Fruit fly (Drosophila melanogaster) whole organism, embryonic: ENCODE results near the gene CG6040.

Source experiments
- ATbp ChIP-seq: fragments of 200-800 bp; sonication (Bioruptor generic); optimal IDR thresholded peaks from 2 replicates; lab custom pipeline; 2017; ENCODE audit warnings: missing biosample characterization, mild to moderate bottlenecking, missing genetic modification characterization, missing genetic modification reagents
- Aef1 ChIP-seq: fragments of 200-800 bp; sonication (Bioruptor generic); IDR thresholded peaks from 3 replicates; pipeline ENCODE4 v1.3.6; 2022; ENCODE audit warnings: missing biosample characterization, missing genetic modification characterization
- Awh ChIP-seq: fragments of 200-800 bp; sonication (Bioruptor generic); IDR thresholded peaks from 2 replicates; pipeline ENCODE4, ENCODE4 v1.3.6; 2022; ENCODE audit warnings: missing biosample characterization, missing genetic modification characterization
- BtbVII ChIP-seq: fragments of 200-800 bp; sonication (Bioruptor generic); optimal IDR thresholded peaks from 3 replicates; lab custom pipeline; 2017; ENCODE audit warnings: missing biosample characterization, mild to moderate bottlenecking, missing genetic modification characterization
- CG10959 ChIP-seq: fragments of 200-800 bp; sonication (Bioruptor generic); IDR thresholded peaks from 2 replicates; pipeline ENCODE4 v1.3.6; 2022; ENCODE audit warnings: missing biosample characterization, missing genetic modification characterization
- CG15696 ChIP-seq: fragments of 200-800 bp; sonication (Bioruptor generic); optimal IDR thresholded peaks from 2 replicates; lab custom pipeline; 2019; ENCODE audit warnings: missing biosample characterization, mild to moderate bottlenecking, missing genetic modification characterization, moderate library complexity
- CG16813 ChIP-seq: fragments of 200-800 bp; sonication (Bioruptor generic); IDR thresholded peaks from 3 replicates; pipeline ENCODE4 v1.3.6; 2022; ENCODE audit warnings: missing biosample characterization, missing genetic modification characterization; ENCODE audit not compliant: partially characterized antibody
- CG1832 ChIP-seq: fragments of 200-800 bp; sonication (Bioruptor generic); optimal IDR thresholded peaks from 2 replicates; lab custom pipeline; 2017; ENCODE audit warnings: missing biosample characterization, mild to moderate bottlenecking, missing genetic modification characterization, inconsistent platforms
- CG2116 ChIP-seq: fragments of 200-800 bp; sonication (Bioruptor generic); optimal IDR thresholded peaks from 3 replicates; lab custom pipeline; 2018; ENCODE audit warnings: missing biosample characterization, mild to moderate bottlenecking, missing genetic modification characterization
- CG30431 ChIP-seq: fragments of 200-800 bp; sonication (Bioruptor generic); optimal IDR thresholded peaks from 2 replicates; lab custom pipeline; 2017; ENCODE audit warnings: missing biosample characterization, missing genetic modification characterization
- CG34224 ChIP-seq: fragments of 200-800 bp; sonication (Bioruptor generic); IDR thresholded peaks from 3 replicates; pipeline ENCODE4 v1.3.6; 2022; ENCODE audit warnings: missing biosample characterization, missing genetic modification characterization; ENCODE audit not compliant: partially characterized antibody
- CG4820 ChIP-seq: fragments of 200-800 bp; sonication (Bioruptor generic); optimal IDR thresholded peaks from 3 replicates; lab custom pipeline; 2016; ENCODE audit warnings: missing biosample characterization, missing genetic modification characterization
- CG4854 ChIP-seq: fragments of 200-800 bp; sonication (Bioruptor generic); optimal IDR thresholded peaks from 2 replicates; lab custom pipeline; 2016; ENCODE audit warnings: missing biosample characterization, missing genetic modification characterization, inconsistent platforms
- CG6272 ChIP-seq: fragments of 200-800 bp; sonication (Bioruptor generic); IDR thresholded peaks from 2 replicates; pipeline ENCODE4 v1.3.6; 2022; ENCODE audit warnings: missing biosample characterization, missing genetic modification characterization
- CG6813 ChIP-seq: fragments of 200-800 bp; sonication (Bioruptor generic); optimal IDR thresholded peaks from 2 replicates; lab custom pipeline; 2017; ENCODE audit warnings: missing biosample characterization, missing genetic modification characterization, mild to moderate bottlenecking, moderate library complexity, missing genetic modification reagents
- CG7987 ChIP-seq: fragments of 200-800 bp; sonication (Bioruptor generic); optimal IDR thresholded peaks from 2 replicates; lab custom pipeline; 2018; ENCODE audit warnings: missing biosample characterization, mild to moderate bottlenecking, missing genetic modification characterization, moderate library complexity
- CG8281 ChIP-seq: fragments of 200-800 bp; sonication (Bioruptor generic); optimal IDR thresholded peaks from 2 replicates; lab custom pipeline; 2018; ENCODE audit warnings: missing biosample characterization, mild to moderate bottlenecking, missing genetic modification characterization, moderate library complexity
- CG8359 ChIP-seq: fragments of 200-800 bp; sonication (Bioruptor generic); optimal IDR thresholded peaks from 2 replicates; lab custom pipeline; 2017; ENCODE audit warnings: missing biosample characterization, mild to moderate bottlenecking, missing genetic modification characterization, borderline replicate concordance
- CG9876 ChIP-seq: fragments of 200-800 bp; sonication (Bioruptor generic); optimal IDR thresholded peaks from 2 replicates; lab custom pipeline; 2016; ENCODE audit warnings: missing biosample characterization, missing genetic modification characterization
- CrebB ChIP-seq: fragments of 200-800 bp; sonication (Bioruptor generic); optimal IDR thresholded peaks from 3 replicates; lab custom pipeline; 2018; ENCODE audit warnings: missing biosample characterization, mild to moderate bottlenecking, missing genetic modification characterization
- Eip74EF ChIP-seq, 2 experiments: fragments of 200-800 bp in 1 of 2; fragments of >200 bp in 1 of 2; sonication (Bioruptor generic) in 1 of 2; optimal IDR thresholded peaks; 2 replicates each; lab custom pipeline; 2017 to 2019; ENCODE audit warnings: missing biosample characterization in 2 of 2, missing genetic modification characterization in 2 of 2, mild to moderate bottlenecking in 1 of 2, moderate library complexity in 1 of 2
- Hmr ChIP-seq: fragments of 200-800 bp; sonication (Bioruptor generic); optimal IDR thresholded peaks from 3 replicates; lab custom pipeline; 2017; ENCODE audit warnings: mild to moderate bottlenecking, missing biosample characterization, missing genetic modification reagents, missing genetic modification characterization
- Mad ChIP-seq: fragments of 200-800 bp; sonication (Bioruptor generic); optimal IDR thresholded peaks from 2 replicates; lab custom pipeline; 2016; ENCODE audit warnings: missing biosample characterization, missing genetic modification characterization
- Max ChIP-seq: fragments of 200-800 bp; sonication (Bioruptor generic); optimal IDR thresholded peaks from 2 replicates; lab custom pipeline; 2016; ENCODE audit warnings: missing biosample characterization, mild to moderate bottlenecking, missing genetic modification characterization
- Nf-YA ChIP-seq: fragments of 200-800 bp; sonication (Bioruptor generic); IDR thresholded peaks from 2 replicates; pipeline ENCODE4 v1.3.6; 2022; ENCODE audit warnings: missing biosample characterization, missing genetic modification characterization
- Scr ChIP-seq: fragments of 200-800 bp; sonication (Bioruptor generic); IDR thresholded peaks from 2 replicates; pipeline ENCODE4 v1.3.6; 2022; ENCODE audit warnings: missing biosample characterization, missing genetic modification characterization; ENCODE audit not compliant: partially characterized antibody
- Side ChIP-seq: fragments of 200-800 bp; sonication (Bioruptor generic); optimal IDR thresholded peaks from 2 replicates; lab custom pipeline; 2016; ENCODE audit warnings: missing biosample characterization, missing genetic modification characterization
- Sin3A ChIP-seq: fragments of >200 bp; optimal IDR thresholded peaks from 2 replicates; lab custom pipeline; 2018
- ara ChIP-seq: fragments of 200-800 bp; sonication (Bioruptor generic); IDR thresholded peaks from 2 replicates; pipeline ENCODE4 v1.3.6; 2022; ENCODE audit warnings: missing biosample characterization, missing genetic modification characterization
- ash1 ChIP-seq: fragments of 200-800 bp; sonication (Bioruptor generic); optimal IDR thresholded peaks from 2 replicates; lab custom pipeline; 2018; ENCODE audit warnings: missing biosample characterization, mild to moderate bottlenecking, missing genetic modification characterization
- bab2 ChIP-seq: fragments of 200-800 bp; sonication (Bioruptor generic); optimal IDR thresholded peaks from 2 replicates; lab custom pipeline; 2016; ENCODE audit warnings: missing biosample characterization, missing genetic modification characterization
- cg ChIP-seq: fragments of 200-800 bp; sonication (Bioruptor generic); optimal IDR thresholded peaks from 3 replicates; lab custom pipeline; 2019; ENCODE audit warnings: missing biosample characterization, mild to moderate bottlenecking, missing genetic modification characterization, moderate library complexity
- chn ChIP-seq: fragments of 200-800 bp; sonication (Bioruptor generic); optimal IDR thresholded peaks from 2 replicates; lab custom pipeline; 2016; ENCODE audit warnings: missing biosample characterization, missing genetic modification characterization
- danr ChIP-seq: fragments of 200-800 bp; sonication (Bioruptor generic); IDR thresholded peaks from 2 replicates; pipeline ENCODE4 v1.3.6; 2022; ENCODE audit warnings: missing biosample characterization, missing genetic modification characterization
- dmrt11E ChIP-seq: fragments of 200-800 bp; sonication (Bioruptor generic); optimal IDR thresholded peaks from 3 replicates; lab custom pipeline; 2018; ENCODE audit warnings: missing biosample characterization, mild to moderate bottlenecking, missing genetic modification characterization, moderate library complexity
- eve ChIP-seq, 2 experiments: fragments of >200 bp; optimal IDR thresholded peaks; 2 replicates each; lab custom pipeline; 2017; ENCODE audit warnings: missing biosample characterization in 2 of 2, missing genetic modification characterization in 2 of 2
- grau ChIP-seq: fragments of 200-800 bp; optimal IDR thresholded peaks from 3 replicates; lab custom pipeline; 2019; ENCODE audit warnings: missing biosample characterization, mild to moderate bottlenecking, missing genetic modification characterization, moderate library complexity
- kni ChIP-seq: fragments of 200-800 bp; sonication (Bioruptor generic); optimal IDR thresholded peaks from 3 replicates; lab custom pipeline; 2017; ENCODE audit warnings: mild to moderate bottlenecking, missing biosample characterization, missing genetic modification reagents, missing genetic modification characterization
- nom ChIP-seq: fragments of 200-800 bp; sonication (Bioruptor generic); optimal IDR thresholded peaks from 2 replicates; lab custom pipeline; 2017; ENCODE audit warnings: missing biosample characterization, missing genetic modification characterization, mild to moderate bottlenecking, moderate library complexity, missing genetic modification reagents
- p53 ChIP-seq: fragments of 200-800 bp; sonication (Bioruptor generic); optimal IDR thresholded peaks from 2 replicates; lab custom pipeline; 2016; ENCODE audit warnings: missing biosample characterization, missing genetic modification characterization
- pb ChIP-seq: fragments of 200-800 bp; sonication (Bioruptor generic); optimal IDR thresholded peaks from 3 replicates; lab custom pipeline; 2016; ENCODE audit warnings: missing biosample characterization, missing genetic modification characterization
- peb ChIP-seq: fragments of 200-800 bp; sonication (Bioruptor generic); IDR thresholded peaks from 2 replicates; pipeline ENCODE4 v1.3.6; 2022; ENCODE audit warnings: missing biosample characterization, missing genetic modification characterization
- phol ChIP-seq: fragments of 200-800 bp; sonication (Bioruptor generic); optimal IDR thresholded peaks from 3 replicates; lab custom pipeline; 2018; ENCODE audit warnings: missing biosample characterization, mild to moderate bottlenecking, missing genetic modification characterization, moderate library complexity
- pnt ChIP-seq: fragments of 200-800 bp; sonication (Bioruptor generic); optimal IDR thresholded peaks from 3 replicates; lab custom pipeline; 2016; ENCODE audit warnings: missing biosample characterization, missing genetic modification characterization
- sc ChIP-seq, 3 experiments: fragments of >200 bp in 2 of 3; fragments of 200-800 bp in 1 of 3; sonication (Bioruptor generic) in 1 of 3; optimal IDR thresholded peaks; 2 replicates in 2 of 3; 3 replicates in 1 of 3; lab custom pipeline; 2017; ENCODE audit warnings: mild to moderate bottlenecking in 1 of 3, missing biosample characterization in 1 of 3, missing genetic modification characterization in 1 of 3, missing genetic modification reagents in 1 of 3
- schlank ChIP-seq: fragments of 200-800 bp; sonication (Bioruptor generic); optimal IDR thresholded peaks from 2 replicates; lab custom pipeline; 2018; ENCODE audit warnings: missing biosample characterization, mild to moderate bottlenecking, missing genetic modification characterization
- slou ChIP-seq: fragments of 200-800 bp; sonication (Bioruptor generic); optimal IDR thresholded peaks from 3 replicates; lab custom pipeline; 2016; ENCODE audit warnings: missing biosample characterization, missing genetic modification characterization
- tap ChIP-seq: fragments of 200-800 bp; optimal IDR thresholded peaks from 3 replicates; lab custom pipeline; 2019; ENCODE audit warnings: missing biosample characterization, mild to moderate bottlenecking, missing genetic modification characterization, moderate library complexity

Gene CG6040

dm6 chr3R:19163972-19164819 lies 67.4 kb downstream of the CG6040 start, which contains the start of gene sqz (continued):
- TF ChIP-seq Scr (GFP tag; lab: Robert Waterston, UW) (peak; percentile 38), CG2116 (GFP tag; lab: Kevin White, UChicago) (no peak), pnt (GFP tag; lab: Kevin White, UChicago) (no peak), phol (no peak), Mad (GFP tag; lab: Kevin White, UChicago) (no peak), sc (optimal IDR thresholded peaks at IDR 0.05; lab: Kevin White, UChicago) (no peak), sc (GFP tag; optimal IDR thresholded peaks at IDR 0.05; lab: Kevin White, UChicago) (no peak), kni (GFP tag; lab: Kevin White, UChicago) (peak; percentile 73), CG9876 (GFP tag; lab: Kevin White, UChicago) (no peak), chn (GFP tag; lab: Kevin White, UChicago) (no peak), Eip74EF (GFP tag; optimal IDR thresholded peaks at IDR 0.05; lab: Kevin White, UChicago) (peak in 1 of 2 experiments; percentile 17), CG15696 (tag; lab: Kevin White, UChicago) (no peak), Awh (GFP tag; lab: Robert Waterston, UW) (peak; percentile 57; the same call in 1 of the 2 replicates), Sin3A (lab: Kevin White, UChicago) (no peak), Nf-YA (GFP tag; lab: Robert Waterston, UW) (no peak; the same call in 1 of the 2 replicates), CG6813 (GFP tag; lab: Kevin White, UChicago) (peak; percentile 39), CG34224 (GFP tag; lab: Robert Waterston, UW) (peak; percentile 73), ATbp (GFP tag; lab: Kevin White, UChicago) (no peak), bab2 (GFP tag; lab: Kevin White, UChicago) (no peak), nom (GFP tag; lab: Kevin White, UChicago) (peak; percentile 94), cg (GFP tag; lab: Kevin White, UChicago) (peak; percentile 94), Max (GFP tag; lab: Kevin White, UChicago) (no peak), CG4854 (GFP tag; lab: Kevin White, UChicago) (no peak), tap (tag; lab: Kevin White, UChicago) (no peak), p53 (GFP tag; lab: Kevin White, UChicago) (no peak), CG30431 (GFP tag; lab: Kevin White, UChicago) (no peak), BtbVII (GFP tag; lab: Kevin White, UChicago) (peak; percentile 50), ash1 (no peak), Side (GFP tag; lab: Kevin White, UChicago) (no peak), pb (no peak), dmrt11E (no peak), CG8359 (no peak), peb (GFP tag; lab: Robert Waterston, UW) (no peak), CG1832 (peak; percentile 27), schlank (tag; lab: Kevin White, UChicago) (no peak), grau (tag; lab: Kevin White, UChicago) (peak; percentile 13), CG16813 (GFP tag; lab: Robert Waterston, UW) (no peak), CG6272 (no peak), CG4820 (no peak), CG8281 (tag; lab: Kevin White, UChicago) (no peak), ara (GFP tag; lab: Robert Waterston, UW) (0 out of 2 replicates have a peak, but pooled peaks have one; percentile 37), CrebB (tag; lab: Kevin White, UChicago) (peak; percentile 28), Aef1 (GFP tag; lab: Robert Waterston, UW) (no peak), eve (GFP tag; optimal IDR thresholded peaks at IDR 0.05; lab: Kevin White, UChicago) (no peak), slou (no peak), CG7987 (GFP tag; lab: Kevin White, UChicago) (peak; percentile 41), Hmr (GFP tag; lab: Kevin White, UChicago) (peak; percentile 56), CG10959 (GFP tag; lab: Robert Waterston, UW) (no peak), danr (GFP tag; lab: Robert Waterston, UW) (no peak)
